Worm (Caenorhabditis elegans) whole organism, L4 larva: Measurements from ENCODE around the gene C18D4.3.

Experiments used
- R02D3.7 ChIP-seq: fragments of 150-350 bp; sonication (generic microtip); optimal IDR thresholded peaks from 3 replicates; lab custom pipeline; 2014; ENCODE audit warnings: missing biosample characterization, missing genetic modification characterization
- Y75B8A.6 ChIP-seq: fragments of 200-800 bp; sonication (Bioruptor generic); IDR thresholded peaks from 2 replicates; pipeline ENCODE4 v1.3.6; 2022; ENCODE audit warnings: missing genetic modification reagents, missing genetic modification characterization, missing compliant biosample characterization
- ama-1 ChIP-seq: fragments of 150-350 bp; optimal IDR thresholded peaks from 2 replicates; lab custom pipeline; 2014; ENCODE audit warnings: inconsistent platforms, mixed read lengths
- dve-1 ChIP-seq: sonication (generic microtip); optimal IDR thresholded peaks from 2 replicates; lab custom pipeline; 2017; ENCODE audit warnings: antibody characterized with exemption, mild to moderate bottlenecking, missing genetic modification characterization, missing compliant biosample characterization; ENCODE audit not compliant: insufficient read depth
- egl-27 ChIP-seq: sonication (generic microtip); optimal IDR thresholded peaks from 3 replicates; lab custom pipeline; 2017; ENCODE audit warnings: missing biosample characterization, missing genetic modification reagents, missing genetic modification characterization
- lin-38 ChIP-seq: fragments of 200-800 bp; sonication (Bioruptor generic); IDR thresholded peaks from 2 replicates; pipeline ENCODE4 v1.3.6; 2022; ENCODE audit warnings: missing genetic modification reagents, missing genetic modification characterization, missing compliant biosample characterization
- nhr-28 ChIP-seq: fragments of 150-350 bp; optimal IDR thresholded peaks from 2 replicates; lab custom pipeline; 2014; ENCODE audit warnings: missing biosample characterization, missing genetic modification characterization
- pqm-1 ChIP-seq: sonication (generic microtip); optimal IDR thresholded peaks from 2 replicates; lab custom pipeline; 2017; ENCODE audit warnings: missing biosample characterization, missing genetic modification characterization
- spr-1 ChIP-seq: sonication (generic microtip); optimal IDR thresholded peaks from 2 replicates; lab custom pipeline; 2016; ENCODE audit warnings: mild to moderate bottlenecking, missing genetic modification characterization, missing compliant biosample characterization
- ztf-11 ChIP-seq: fragments of 150-350 bp; optimal IDR thresholded peaks from 2 replicates; lab custom pipeline; 2014; ENCODE audit warnings: missing biosample characterization, missing genetic modification characterization

DNA sequence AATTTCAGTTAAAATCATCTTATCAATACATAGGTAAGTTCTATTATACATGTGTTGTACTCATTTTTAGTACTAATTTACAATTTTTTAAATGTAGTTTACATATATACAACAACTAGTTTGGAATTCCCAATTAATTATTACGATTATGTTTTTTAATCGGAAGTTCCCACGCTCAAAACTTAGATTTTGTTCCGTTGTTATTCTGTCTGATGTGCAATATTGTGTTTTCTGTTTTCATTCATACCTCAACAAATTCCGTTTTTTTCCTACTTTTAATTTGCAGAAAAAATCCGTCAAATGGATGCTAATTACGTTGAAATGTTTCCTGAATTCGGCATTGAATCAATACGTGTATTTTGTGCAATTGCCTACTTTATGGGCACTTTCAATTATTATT is 26.3 kb downstream of the C18D4.3 start, which contains the start of gene srw-31:
- no peak for TF ChIP-seq ama-1
- TF ChIP-seq egl-27, result no peak
- no peak for TF ChIP-seq nhr-28 (tag; lab: Kevin White, UChicago)
- no peak for TF ChIP-seq Y75B8A.6
- no peak for TF ChIP-seq R02D3.7 (tag; lab: Kevin White, UChicago)
- no peak for TF ChIP-seq pqm-1 (tag; lab: Kevin White, UChicago)
- TF ChIP-seq spr-1 (tag; lab: Kevin White, UChicago), result no peak
- TF ChIP-seq ztf-11 (tag; lab: Kevin White, UChicago), result no peak
- TF ChIP-seq dve-1 (tag; lab: Kevin White, UChicago), result no peak
- TF ChIP-seq lin-38 (GFP tag; lab: Robert Waterston, UW), result no peak
